Fruit fly (Drosophila melanogaster): ENCODE results near the gene ltl.

DNA sequence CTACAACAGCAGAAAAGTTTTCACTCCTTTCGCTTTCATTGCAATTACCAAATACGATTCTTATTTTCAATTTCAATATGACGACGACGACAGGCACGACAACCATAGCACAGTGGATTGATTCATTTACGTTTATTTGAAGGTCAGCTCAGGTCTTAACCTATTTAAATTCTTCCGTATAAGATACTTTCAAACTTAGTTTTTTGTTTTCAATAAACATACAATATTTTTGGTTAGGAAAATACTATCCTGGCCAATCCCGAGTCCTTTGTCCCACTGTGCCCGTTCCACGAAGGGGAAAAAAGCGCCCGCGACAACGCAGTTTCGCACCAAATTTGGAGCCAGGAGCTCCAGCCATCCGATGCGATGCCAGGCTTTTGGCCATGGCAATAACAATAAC, 31.4 kb downstream of the ltl start:
- TF ChIP-seq Hr96 (GFP tag; optimal IDR thresholded peaks at IDR 0.05) = no peak
- TF ChIP-seq Crg-1 (GFP tag; optimal IDR thresholded peaks at IDR 0.05) = no peak
- TF ChIP-seq tj (GFP tag; optimal IDR thresholded peaks at IDR 0.05) = no peak
